Fruit fly (Drosophila melanogaster) whole organism, embryonic: Measurements from ENCODE around the gene CG17364.

ENCODE experiments used
- ATbp ChIP-seq: fragments of 200-800 bp; sonication (Bioruptor generic); optimal IDR thresholded peaks from 2 replicates; lab custom pipeline; 2017; ENCODE audit warnings: missing biosample characterization, mild to moderate bottlenecking, missing genetic modification characterization, missing genetic modification reagents
- Adf1 ChIP-seq: fragments of 200-800 bp; sonication (Bioruptor generic); IDR thresholded peaks from 2 replicates; pipeline ENCODE4 v1.3.6; 2022; ENCODE audit warnings: missing biosample characterization, missing genetic modification characterization
- Antp ChIP-seq: fragments of 200-800 bp; sonication (Bioruptor generic); optimal IDR thresholded peaks from 3 replicates; lab custom pipeline; 2016; ENCODE audit warnings: missing biosample characterization, missing genetic modification characterization
- BEAF-32 ChIP-seq: fragments of 200-800 bp; sonication (Bioruptor generic); optimal IDR thresholded peaks from 3 replicates; lab custom pipeline; 2017; ENCODE audit warnings: missing biosample characterization, missing genetic modification characterization, mild to moderate bottlenecking, moderate library complexity, missing genetic modification reagents
- Bdp1 ChIP-seq: fragments of 200-800 bp; sonication (Bioruptor generic); optimal IDR thresholded peaks from 3 replicates; lab custom pipeline; 2016; ENCODE audit warnings: missing biosample characterization, missing genetic modification characterization
- CG10147 ChIP-seq: fragments of 200-800 bp; sonication (Bioruptor generic); optimal IDR thresholded peaks from 2 replicates; lab custom pipeline; 2019; ENCODE audit warnings: missing biosample characterization, mild to moderate bottlenecking, missing genetic modification characterization, moderate library complexity
- CG10366 ChIP-seq: fragments of 200-800 bp; sonication (Bioruptor generic); IDR thresholded peaks from 2 replicates; pipeline ENCODE4 v1.3.6; 2022; ENCODE audit warnings: missing biosample characterization, missing genetic modification characterization
- CG10431 ChIP-seq: fragments of 200-800 bp; sonication (Bioruptor generic); optimal IDR thresholded peaks from 3 replicates; lab custom pipeline; 2018; ENCODE audit warnings: missing biosample characterization, mild to moderate bottlenecking, missing genetic modification characterization
- CG11504 ChIP-seq: fragments of 200-800 bp; sonication (Bioruptor generic); optimal IDR thresholded peaks from 3 replicates; lab custom pipeline; 2019; ENCODE audit warnings: missing biosample characterization, mild to moderate bottlenecking, missing genetic modification characterization, moderate library complexity
- CG12391 ChIP-seq: fragments of 200-800 bp; sonication (Bioruptor generic); optimal IDR thresholded peaks from 3 replicates; lab custom pipeline; 2018; ENCODE audit warnings: missing biosample characterization, mild to moderate bottlenecking, missing genetic modification characterization, moderate library complexity
- CG1647 ChIP-seq: fragments of 200-800 bp; sonication (Bioruptor generic); optimal IDR thresholded peaks from 3 replicates; lab custom pipeline; 2016; ENCODE audit warnings: missing biosample characterization, missing genetic modification characterization
- CG17361 ChIP-seq: fragments of 200-800 bp; sonication (Bioruptor generic); IDR thresholded peaks from 3 replicates; pipeline ENCODE4 v1.3.6; 2022; ENCODE audit warnings: missing biosample characterization, missing genetic modification characterization
- CG17612 ChIP-seq: fragments of 200-800 bp; sonication (Bioruptor generic); IDR thresholded peaks from 2 replicates; pipeline ENCODE4 v1.3.6; 2022; ENCODE audit warnings: missing biosample characterization, missing genetic modification characterization
- CG2678 ChIP-seq: fragments of 200-800 bp; sonication (Bioruptor generic); optimal IDR thresholded peaks from 3 replicates; lab custom pipeline; 2019; ENCODE audit warnings: missing biosample characterization, mild to moderate bottlenecking, missing genetic modification characterization, moderate library complexity
- CG2712 ChIP-seq: fragments of 200-800 bp; optimal IDR thresholded peaks from 3 replicates; lab custom pipeline; 2019; ENCODE audit warnings: missing biosample characterization, mild to moderate bottlenecking, missing genetic modification characterization, moderate library complexity
- CG3065 ChIP-seq: fragments of 200-800 bp; sonication (Bioruptor generic); optimal IDR thresholded peaks from 2 replicates; lab custom pipeline; 2016; ENCODE audit warnings: missing biosample characterization, missing genetic modification characterization
- CG31365 ChIP-seq: fragments of 200-800 bp; sonication (Bioruptor generic); optimal IDR thresholded peaks from 2 replicates; lab custom pipeline; 2018; ENCODE audit warnings: missing biosample characterization, mild to moderate bottlenecking, missing genetic modification characterization
- CG7839 ChIP-seq: fragments of 200-800 bp; sonication (Bioruptor generic); optimal IDR thresholded peaks from 3 replicates; lab custom pipeline; 2018; ENCODE audit warnings: missing biosample characterization, mild to moderate bottlenecking, missing genetic modification characterization, moderate library complexity
- CG8924 ChIP-seq: fragments of 200-800 bp; optimal IDR thresholded peaks from 3 replicates; lab custom pipeline; 2019; ENCODE audit warnings: missing biosample characterization, mild to moderate bottlenecking, missing genetic modification characterization, moderate library complexity
- CG9817 ChIP-seq: fragments of 200-800 bp; sonication (Bioruptor generic); optimal IDR thresholded peaks from 2 replicates; lab custom pipeline; 2018; ENCODE audit warnings: missing biosample characterization, mild to moderate bottlenecking, missing genetic modification characterization, moderate library complexity
- CkIIα-i1 ChIP-seq: fragments of 200-800 bp; sonication (Bioruptor generic); IDR thresholded peaks from 2 replicates; pipeline ENCODE4 v1.3.6; 2022; ENCODE audit warnings: missing biosample characterization, missing genetic modification characterization
- D19A ChIP-seq: fragments of 200-800 bp; optimal IDR thresholded peaks from 3 replicates; lab custom pipeline; 2019; ENCODE audit warnings: missing biosample characterization, mild to moderate bottlenecking, missing genetic modification characterization, moderate library complexity
- Dad ChIP-seq: fragments of 200-800 bp; sonication (Bioruptor generic); optimal IDR thresholded peaks from 3 replicates; lab custom pipeline; 2016; ENCODE audit warnings: missing biosample characterization, missing genetic modification characterization
- GATAe ChIP-seq: fragments of 200-800 bp; sonication (Bioruptor generic); conservative IDR thresholded peaks from 2 replicates; pipeline ENCODE4 v1.3.6; 2022; ENCODE audit warnings: missing biosample characterization, missing genetic modification characterization
- Hand ChIP-seq: fragments of 200-800 bp; sonication (Bioruptor generic); optimal IDR thresholded peaks from 2 replicates; lab custom pipeline; 2017; ENCODE audit warnings: mild to moderate bottlenecking, missing biosample characterization, missing genetic modification reagents, missing genetic modification characterization
- Jarid2 ChIP-seq: fragments of 200-800 bp; sonication (Bioruptor generic); optimal IDR thresholded peaks from 3 replicates; lab custom pipeline; 2017; ENCODE audit warnings: mild to moderate bottlenecking, missing biosample characterization, missing genetic modification reagents, missing genetic modification characterization
- MBD-R2 ChIP-seq: fragments of 200-800 bp; sonication (Bioruptor generic); IDR thresholded peaks from 2 replicates; pipeline ENCODE4 v1.3.6; 2022; ENCODE audit warnings: missing biosample characterization, missing genetic modification characterization
- MESR4 ChIP-seq: fragments of 200-800 bp; sonication (Bioruptor generic); optimal IDR thresholded peaks from 2 replicates; lab custom pipeline; 2018; ENCODE audit warnings: missing biosample characterization, mild to moderate bottlenecking, missing genetic modification characterization, moderate library complexity
- Myb ChIP-seq: fragments of 200-800 bp; sonication (Bioruptor generic); optimal IDR thresholded peaks from 2 replicates; lab custom pipeline; 2016; ENCODE audit warnings: missing biosample characterization, missing genetic modification characterization
- NK7.1 ChIP-seq: fragments of 200-800 bp; sonication (Bioruptor generic); optimal IDR thresholded peaks from 3 replicates; lab custom pipeline; 2016; ENCODE audit warnings: missing biosample characterization, missing genetic modification characterization
- Six4 ChIP-seq: fragments of 200-800 bp; sonication (Bioruptor generic); optimal IDR thresholded peaks from 2 replicates; lab custom pipeline; 2016; ENCODE audit warnings: missing biosample characterization, missing genetic modification characterization
- Sox102F ChIP-seq: fragments of 200-800 bp; sonication (Bioruptor generic); optimal IDR thresholded peaks from 2 replicates; lab custom pipeline; 2018; ENCODE audit warnings: missing biosample characterization, mild to moderate bottlenecking, missing genetic modification characterization, moderate library complexity
- Sry-δ ChIP-seq: fragments of 200-800 bp; sonication (Bioruptor generic); optimal IDR thresholded peaks from 2 replicates; lab custom pipeline; 2016; ENCODE audit warnings: missing biosample characterization, missing genetic modification characterization
- bab2 ChIP-seq: fragments of 200-800 bp; sonication (Bioruptor generic); optimal IDR thresholded peaks from 2 replicates; lab custom pipeline; 2016; ENCODE audit warnings: missing biosample characterization, missing genetic modification characterization
- chm ChIP-seq: fragments of 200-800 bp; sonication (Bioruptor generic); IDR thresholded peaks from 2 replicates; pipeline ENCODE4 v1.3.6; 2022; ENCODE audit warnings: missing biosample characterization, missing genetic modification characterization
- crp ChIP-seq, 2 experiments: fragments of 200-800 bp; sonication (Bioruptor generic); optimal IDR thresholded peaks; 2 replicates in 1 of 2; 3 replicates in 1 of 2; lab custom pipeline; 2017; ENCODE audit warnings: missing biosample characterization in 2 of 2, missing genetic modification characterization in 2 of 2, mild to moderate bottlenecking in 1 of 2, moderate library complexity in 1 of 2
- en ChIP-seq: fragments of 200-800 bp; sonication (Bioruptor generic); optimal IDR thresholded peaks from 2 replicates; lab custom pipeline; 2016; ENCODE audit warnings: missing biosample characterization, missing genetic modification characterization
- esg ChIP-seq: fragments of 200-800 bp; sonication (Bioruptor generic); conservative IDR thresholded peaks from 2 replicates; pipeline ENCODE4 v1.3.6; 2022; ENCODE audit warnings: missing biosample characterization, missing genetic modification characterization
- ewg ChIP-seq: fragments of 200-800 bp; sonication (Bioruptor generic); optimal IDR thresholded peaks from 3 replicates; lab custom pipeline; 2017; ENCODE audit warnings: mild to moderate bottlenecking, missing biosample characterization, missing genetic modification reagents, missing genetic modification characterization
- fd64A ChIP-seq: fragments of 200-800 bp; sonication (Bioruptor generic); optimal IDR thresholded peaks from 3 replicates; lab custom pipeline; 2018; ENCODE audit warnings: missing biosample characterization, mild to moderate bottlenecking, missing genetic modification characterization
- gfzf ChIP-seq: fragments of 200-800 bp; sonication (Bioruptor generic); optimal IDR thresholded peaks from 2 replicates; lab custom pipeline; 2016; ENCODE audit warnings: missing biosample characterization, mild to moderate bottlenecking, missing genetic modification characterization, moderate library complexity
- grau ChIP-seq: fragments of 200-800 bp; optimal IDR thresholded peaks from 3 replicates; lab custom pipeline; 2019; ENCODE audit warnings: missing biosample characterization, mild to moderate bottlenecking, missing genetic modification characterization, moderate library complexity
- grn ChIP-seq: fragments of 200-800 bp; sonication (Bioruptor generic); optimal IDR thresholded peaks from 3 replicates; lab custom pipeline; 2017; ENCODE audit warnings: missing biosample characterization, missing genetic modification characterization
- ham ChIP-seq: fragments of 200-800 bp; sonication (Bioruptor generic); IDR thresholded peaks from 2 replicates; pipeline ENCODE4 v1.3.6; 2022; ENCODE audit warnings: missing biosample characterization, missing genetic modification characterization
- jing ChIP-seq: fragments of 200-800 bp; sonication (Bioruptor generic); optimal IDR thresholded peaks from 2 replicates; lab custom pipeline; 2018; ENCODE audit warnings: missing biosample characterization, mild to moderate bottlenecking, missing genetic modification characterization
- kah ChIP-seq: fragments of 200-800 bp; sonication (Bioruptor generic); optimal IDR thresholded peaks from 2 replicates; lab custom pipeline; 2018; ENCODE audit warnings: missing biosample characterization, mild to moderate bottlenecking, missing genetic modification characterization
- lilli ChIP-seq: fragments of 200-800 bp; sonication (Bioruptor generic); optimal IDR thresholded peaks from 3 replicates; lab custom pipeline; 2016; ENCODE audit warnings: missing biosample characterization, missing genetic modification characterization
- nerfin-1 ChIP-seq: fragments of 200-800 bp; sonication (Bioruptor generic); optimal IDR thresholded peaks from 3 replicates; lab custom pipeline; 2019; ENCODE audit warnings: missing biosample characterization, mild to moderate bottlenecking, missing genetic modification characterization, moderate library complexity
- nerfin-2 ChIP-seq: fragments of 200-800 bp; sonication (Bioruptor generic); IDR thresholded peaks from 2 replicates; pipeline ENCODE4 v1.3.6; 2022; ENCODE audit warnings: missing biosample characterization, missing genetic modification characterization; ENCODE audit not compliant: partially characterized antibody
- sd ChIP-seq: fragments of 200-800 bp; sonication (Bioruptor generic); optimal IDR thresholded peaks from 3 replicates; lab custom pipeline; 2018; ENCODE audit warnings: missing biosample characterization, mild to moderate bottlenecking, missing genetic modification characterization, moderate library complexity
- sqz ChIP-seq: fragments of 200-800 bp; sonication (Bioruptor generic); optimal IDR thresholded peaks from 3 replicates; lab custom pipeline; 2018; ENCODE audit warnings: missing biosample characterization, mild to moderate bottlenecking, missing genetic modification characterization

CG17364 gene

dm6 chr3L:13996992-13997391, 3.8 kb upstream of the CG17364 start, which contains the start of gene CG17361 (continued):
- TF ChIP-seq jing (no peak), NK7.1 (no peak), kah (GFP tag; lab: Kevin White, UChicago) (no peak), ewg (GFP tag; lab: Kevin White, UChicago) (no peak), Six4 (GFP tag; lab: Kevin White, UChicago) (no peak), Jarid2 (no peak), fd64A (GFP tag; lab: Kevin White, UChicago) (no peak), Myb (no peak), Hand (GFP tag; lab: Kevin White, UChicago) (no peak), ham (GFP tag; lab: Robert Waterston, UW) (no peak), Dad (no peak), ATbp (GFP tag; lab: Kevin White, UChicago) (no peak), nerfin-2 (GFP tag; lab: Robert Waterston, UW) (no peak), Antp (GFP tag; lab: Kevin White, UChicago) (no peak), CG12391 (tag; lab: Kevin White, UChicago) (peak; percentile 26), grn (GFP tag; lab: Kevin White, UChicago) (no peak), CG31365 (tag; lab: Kevin White, UChicago) (no peak), CkIIα-i1 (GFP tag; lab: Robert Waterston, UW) (no peak), chm (GFP tag; lab: Robert Waterston, UW) (no peak), GATAe (GFP tag; lab: Robert Waterston, UW) (no peak), CG10147 (no peak), en (GFP tag; lab: Kevin White, UChicago) (no peak), grau (tag; lab: Kevin White, UChicago) (peak; percentile 36), CG10431 (no peak), Adf1 (no peak), CG8924 (tag; lab: Kevin White, UChicago) (peak; percentile 23), CG3065 (no peak), MESR4 (GFP tag; lab: Kevin White, UChicago) (peak; percentile 8), CG9817 (no peak), sqz (GFP tag; lab: Kevin White, UChicago) (no peak), CG17612 (no peak), Bdp1 (GFP tag; lab: Kevin White, UChicago) (no peak), sd (tag; lab: Kevin White, UChicago) (no peak), CG2712 (tag; lab: Kevin White, UChicago) (peak; percentile 15), D19A (tag; lab: Kevin White, UChicago) (peak; percentile 19), crp (GFP tag; optimal IDR thresholded peaks at IDR 0.05; lab: Kevin White, UChicago) (no peak), gfzf (GFP tag; lab: Kevin White, UChicago) (peak; percentile 61), CG10366 (GFP tag; lab: Robert Waterston, UW) (no peak), esg (no peak), MBD-R2 (peak; percentile 77), bab2 (no peak), CG2678 (tag; lab: Kevin White, UChicago) (peak; percentile 26), Sry-δ (GFP tag; lab: Kevin White, UChicago) (no peak), BEAF-32 (GFP tag; lab: Kevin White, UChicago) (no peak), CG17361 (peak; percentile 61; the same call in 2 of the 3 replicates), CG11504 (peak; percentile 26), CG7839 (tag; lab: Kevin White, UChicago) (no peak), CG1647 (GFP tag; lab: Kevin White, UChicago) (no peak), Sox102F (no peak), lilli (no peak), nerfin-1 (tag; lab: Kevin White, UChicago) (no peak)
